Fruit fly (Drosophila melanogaster) whole organism, wandering third instar larva: ENCODE measurements around the gene Neurl4.

Experiments
- Abd-B ChIP-seq: fragments of >200 bp; optimal IDR thresholded peaks from 2 replicates; lab custom pipeline; 2017; ENCODE audit warnings: missing biosample characterization, missing genetic modification characterization
- CG32264 ChIP-seq: fragments of 200-800 bp; sonication (Bioruptor generic); optimal IDR thresholded peaks from 2 replicates; lab custom pipeline; 2016; ENCODE audit warnings: missing biosample characterization, missing genetic modification characterization
- CG9705 ChIP-seq: fragments of 200-800 bp; sonication (Bioruptor generic); optimal IDR thresholded peaks from 2 replicates; lab custom pipeline; 2018; ENCODE audit warnings: missing biosample characterization, mild to moderate bottlenecking, missing genetic modification characterization
- CrebA ChIP-seq: fragments of 200-800 bp; sonication (Bioruptor generic); optimal IDR thresholded peaks from 2 replicates; lab custom pipeline; 2016; ENCODE audit warnings: missing biosample characterization, mild to moderate bottlenecking, missing genetic modification characterization, borderline replicate concordance
- GATAd ChIP-seq: sonication (Bioruptor generic); optimal IDR thresholded peaks from 2 replicates; lab custom pipeline; 2016; ENCODE audit warnings: missing biosample characterization, missing genetic modification characterization
- HLH106 ChIP-seq: fragments of 200-800 bp; optimal IDR thresholded peaks from 3 replicates; lab custom pipeline; 2019; ENCODE audit warnings: missing biosample characterization, mild to moderate bottlenecking, missing genetic modification characterization, moderate library complexity
- Hnf4 ChIP-seq: fragments of 200-800 bp; sonication (Bioruptor generic); optimal IDR thresholded peaks from 2 replicates; lab custom pipeline; 2016; ENCODE audit warnings: missing biosample characterization, mild to moderate bottlenecking, missing genetic modification characterization
- Hr78 ChIP-seq: fragments of >200 bp; optimal IDR thresholded peaks from 2 replicates; lab custom pipeline; 2017; ENCODE audit warnings: missing biosample characterization, missing genetic modification characterization
- Hr83 ChIP-seq: fragments of 200-300 bp; sonication (Bioruptor generic); optimal IDR thresholded peaks from 2 replicates; lab custom pipeline; 2016; ENCODE audit warnings: missing biosample characterization, mild to moderate bottlenecking, missing genetic modification characterization, moderate library complexity; ENCODE audit not compliant: poor library complexity, severe bottlenecking
- Jra ChIP-seq: sonication (Bioruptor generic); optimal IDR thresholded peaks from 2 replicates; lab custom pipeline; 2016; ENCODE audit warnings: missing biosample characterization, missing genetic modification characterization
- Mio ChIP-seq: sonication (Bioruptor generic); optimal IDR thresholded peaks from 2 replicates; lab custom pipeline; 2016; ENCODE audit warnings: missing biosample characterization, missing genetic modification characterization
- Myc ChIP-seq: fragments of >200 bp; optimal IDR thresholded peaks from 2 replicates; lab custom pipeline; 2017
- N ChIP-seq: fragments of >200 bp; optimal IDR thresholded peaks from 2 replicates; lab custom pipeline; 2018; ENCODE audit warnings: missing biosample characterization, missing external identifiers, missing genetic modification characterization
- OdsH ChIP-seq: fragments of 200-800 bp; sonication (Bioruptor generic); optimal IDR thresholded peaks from 2 replicates; lab custom pipeline; 2016; ENCODE audit warnings: missing biosample characterization, mild to moderate bottlenecking, missing genetic modification characterization
- Rel ChIP-seq, 2 experiments: fragments of 200-800 bp; sonication (Bioruptor generic) in 1 of 2; optimal IDR thresholded peaks; 2 replicates in 1 of 2; 3 replicates in 1 of 2; lab custom pipeline; 2016 to 2019; ENCODE audit warnings: mild to moderate bottlenecking in 2 of 2, missing biosample characterization in 2 of 2, missing genetic modification characterization in 2 of 2, moderate library complexity in 1 of 2
- Sp1 ChIP-seq: fragments of 200-800 bp; sonication (Bioruptor generic); optimal IDR thresholded peaks from 3 replicates; lab custom pipeline; 2019; ENCODE audit warnings: missing biosample characterization, mild to moderate bottlenecking, missing genetic modification characterization, moderate library complexity
- Vsx2 ChIP-seq: fragments of 200-300, 225-300 bp; sonication (Bioruptor generic); optimal IDR thresholded peaks from 2 replicates; lab custom pipeline; 2018; ENCODE audit warnings: missing biosample characterization, missing genetic modification characterization; ENCODE audit not compliant: partially characterized antibody
- br ChIP-seq: fragments of 200-800 bp; sonication (Bioruptor generic); optimal IDR thresholded peaks from 2 replicates; lab custom pipeline; 2016; ENCODE audit warnings: missing biosample characterization, missing genetic modification characterization
- brk ChIP-seq: fragments of 200-800 bp; sonication (Bioruptor generic); optimal IDR thresholded peaks from 2 replicates; lab custom pipeline; 2016; ENCODE audit warnings: missing biosample characterization, mild to moderate bottlenecking, missing genetic modification characterization
- dl ChIP-seq, 2 experiments: fragments of 175-275, 200-275 bp in 1 of 2; fragments of 200-275 bp in 1 of 2; sonication (Bioruptor generic); optimal IDR thresholded peaks; lab custom pipeline; 2018; ENCODE audit warnings: mild to moderate bottlenecking in 2 of 2, missing biosample characterization in 2 of 2, missing genetic modification characterization in 2 of 2, moderate library complexity in 2 of 2; ENCODE audit not compliant: partially characterized antibody in 2 of 2, insufficient read depth in 1 of 2
- dmrt93B ChIP-seq: fragments of 200-800 bp; sonication (Bioruptor generic); optimal IDR thresholded peaks from 2 replicates; lab custom pipeline; 2018; ENCODE audit warnings: missing biosample characterization, mild to moderate bottlenecking, missing genetic modification characterization
- dsf ChIP-seq: sonication (Bioruptor generic); optimal IDR thresholded peaks from 2 replicates; lab custom pipeline; 2016; ENCODE audit warnings: missing biosample characterization, missing genetic modification characterization, borderline replicate concordance
- ey ChIP-seq: fragments of 200-800 bp; sonication (Bioruptor generic); optimal IDR thresholded peaks from 2 replicates; lab custom pipeline; 2016; ENCODE audit warnings: missing biosample characterization, missing genetic modification characterization
- foxo ChIP-seq, 2 experiments: fragments of 200-800 bp; sonication (Bioruptor generic); optimal IDR thresholded peaks; 2 replicates in 1 of 2; 3 replicates in 1 of 2; lab custom pipeline; 2016 to 2017; ENCODE audit warnings: missing biosample characterization in 2 of 2, missing genetic modification characterization in 2 of 2
- fru ChIP-seq: fragments of 200-800 bp; sonication (Bioruptor generic); optimal IDR thresholded peaks from 3 replicates; lab custom pipeline; 2016; ENCODE audit warnings: missing biosample characterization, mild to moderate bottlenecking, missing genetic modification characterization
- h ChIP-seq: fragments of 200-800 bp; sonication (Bioruptor generic); optimal IDR thresholded peaks from 3 replicates; lab custom pipeline; 2016; ENCODE audit warnings: missing biosample characterization, mild to moderate bottlenecking, missing genetic modification characterization
- jim ChIP-seq: fragments of 175-275, 200-325 bp; sonication (Bioruptor generic); optimal IDR thresholded peaks from 2 replicates; lab custom pipeline; 2016; ENCODE audit warnings: missing biosample characterization, mild to moderate bottlenecking, missing genetic modification characterization
- lola ChIP-seq: fragments of >200 bp; optimal IDR thresholded peaks from 2 replicates; lab custom pipeline; 2017; ENCODE audit warnings: missing biosample characterization, missing genetic modification characterization
- pan ChIP-seq: fragments of >200 bp; optimal IDR thresholded peaks from 2 replicates; lab custom pipeline; 2017
- psq ChIP-seq: fragments of 200-800 bp; sonication (Bioruptor generic); optimal IDR thresholded peaks from 3 replicates; lab custom pipeline; 2017; ENCODE audit warnings: missing biosample characterization, mild to moderate bottlenecking, missing genetic modification characterization, moderate library complexity
- rgr ChIP-seq: fragments of 200-800 bp; sonication (Bioruptor generic); optimal IDR thresholded peaks from 3 replicates; lab custom pipeline; 2016; ENCODE audit warnings: missing biosample characterization, mild to moderate bottlenecking, missing genetic modification characterization
- sage ChIP-seq: fragments of 200-800 bp; sonication (Bioruptor generic); optimal IDR thresholded peaks from 2 replicates; lab custom pipeline; 2016; ENCODE audit warnings: missing biosample characterization, mild to moderate bottlenecking, missing genetic modification characterization
- sv ChIP-seq: fragments of 200-800 bp; sonication (Bioruptor generic); optimal IDR thresholded peaks from 3 replicates; lab custom pipeline; 2016; ENCODE audit warnings: missing biosample characterization, missing genetic modification characterization
- tai ChIP-seq: sonication (Bioruptor generic); optimal IDR thresholded peaks from 2 replicates; lab custom pipeline; 2016; ENCODE audit warnings: missing biosample characterization, missing genetic modification characterization
- usp ChIP-seq: fragments of >200 bp; optimal IDR thresholded peaks from 2 replicates; lab custom pipeline; 2017; ENCODE audit warnings: missing biosample characterization, missing genetic modification characterization
- woc ChIP-seq: sonication (Bioruptor generic); optimal IDR thresholded peaks from 2 replicates; lab custom pipeline; 2016; ENCODE audit warnings: missing biosample characterization, mild to moderate bottlenecking, missing genetic modification characterization

Neurl4 gene

dm6 chr3L:14086225-14086624 is 36.5 kb upstream of the Neurl4 start:
- no peak for TF ChIP-seq Jra (GFP tag; lab: Kevin White, UChicago)
- no peak for TF ChIP-seq Abd-B (GFP tag; lab: Kevin White, UChicago)
- no peak for TF ChIP-seq CrebA

- TF ChIP-seq jim (no peak), OdsH (GFP tag; lab: Kevin White, UChicago) (peak; percentile 76), Rel (GFP tag; optimal IDR thresholded peaks at IDR 0.05; lab: Kevin White, UChicago) (peak; percentile 20), Rel (tag; optimal IDR thresholded peaks at IDR 0.05; lab: Kevin White, UChicago) (no peak), fru (GFP tag; lab: Kevin White, UChicago) (peak; percentile 80), HLH106 (peak; percentile 35), tai (GFP tag; lab: Kevin White, UChicago) (no peak), Vsx2 (GFP tag; lab: Kevin White, UChicago) (no peak), usp (GFP tag; lab: Kevin White, UChicago) (no peak), dsf (GFP tag; lab: Kevin White, UChicago) (no peak), brk (GFP tag; lab: Kevin White, UChicago) (no peak), Abd-B (GFP tag; lab: Kevin White, UChicago) (no peak), Jra (GFP tag; lab: Kevin White, UChicago) (no peak), CrebA (no peak), Myc (no peak), Mio (GFP tag; lab: Kevin White, UChicago) (no peak), foxo (GFP tag; optimal IDR thresholded peaks at IDR 0.05; lab: Kevin White, UChicago) (peak in 1 of 2 experiments; percentile 72), psq (GFP tag; lab: Kevin White, UChicago) (peak; percentile 57), dl (GFP tag; optimal IDR thresholded peaks at IDR 0.05; lab: Kevin White, UChicago; ENCODE audit: insufficient read depth in 1 of 2, partially characterized antibody in 2 of 2) (no peak), sv (GFP tag; lab: Kevin White, UChicago) (no peak), rgr (peak; percentile 71), CG9705 (no peak), CG32264 (GFP tag; lab: Kevin White, UChicago) (peak; percentile 21), lola (no peak), N (no peak), dmrt93B (GFP tag; lab: Kevin White, UChicago) (peak; percentile 34), Hnf4 (peak; percentile 48), ey (GFP tag; lab: Kevin White, UChicago) (peak; percentile 74), GATAd (GFP tag; lab: Kevin White, UChicago) (no peak), h (GFP tag; lab: Kevin White, UChicago) (peak; percentile 84), woc (GFP tag; lab: Kevin White, UChicago) (peak; percentile 45), pan (lab: Kevin White, UChicago) (peak; percentile 7), Hr78 (GFP tag; lab: Kevin White, UChicago) (no peak), Hr83 (GFP tag; lab: Kevin White, UChicago) (no peak), br (GFP tag; lab: Kevin White, UChicago) (peak; percentile 68), sage (GFP tag; lab: Kevin White, UChicago) (peak; percentile 66), Sp1 (GFP tag; lab: Kevin White, UChicago) (peak; percentile 65)
Measured at dm6 chr3L:14083283-14083682, 33.6 kb upstream of the Neurl4 start, which contains the start of gene CG8100. Gene CG8100 (plus strand): TSS chr3L:14083615.

- TF ChIP-seq HLH106 (peak; percentile 58), pan (lab: Kevin White, UChicago) (no peak), foxo (GFP tag; optimal IDR thresholded peaks at IDR 0.05; lab: Kevin White, UChicago) (peak in 1 of 2 experiments; percentile 9)
Measured at dm6 chr3L:14079224-14079623, 29.5 kb upstream of the Neurl4 start.

- TF ChIP-seq HLH106 (no peak), CG9705 (no peak), dl (GFP tag; optimal IDR thresholded peaks at IDR 0.05; lab: Kevin White, UChicago; ENCODE audit: insufficient read depth in 1 of 2, partially characterized antibody in 2 of 2) (no peak)
Measured at dm6 chr3L:14078227-14078626, 28.5 kb upstream of the Neurl4 start.
